Fruit fly (Drosophila melanogaster) Kc167 (cell line): ENCODE results near the gene gish.

Experiments
- Myc ChIP-seq: fragments of >200 bp; optimal IDR thresholded peaks from 2 replicates; lab custom pipeline; 2017; ENCODE audit warnings: missing external identifiers
- Sin3A ChIP-seq: fragments of >200 bp; optimal IDR thresholded peaks from 2 replicates; lab custom pipeline; 2018; ENCODE audit warnings: missing external identifiers
- h ChIP-seq: fragments of >200 bp; optimal IDR thresholded peaks from 3 replicates; lab custom pipeline; 2018; ENCODE audit warnings: missing external identifiers
- insv ChIP-seq: fragments of >200 bp; optimal IDR thresholded peaks from 3 replicates; lab custom pipeline; 2018; ENCODE audit warnings: missing external identifiers
- psq ChIP-seq: fragments of >200 bp; optimal IDR thresholded peaks from 2 replicates; lab custom pipeline; 2017; ENCODE audit warnings: missing external identifiers
- ttk ChIP-seq: sonication (Bioruptor generic); optimal IDR thresholded peaks from 2 replicates; lab custom pipeline; 2017; ENCODE audit warnings: missing external identifiers

The gish gene

dm6 chr3R:16241822-16242221 is 30.4 kb upstream of the gish start:
- TF ChIP-seq ttk: no peak
- no peak for TF ChIP-seq insv (lab: Kevin White, UChicago)
- no peak for TF ChIP-seq Myc (lab: Kevin White, UChicago)

- TF ChIP-seq insv (lab: Kevin White, UChicago) (no peak), h (no peak), ttk (no peak), Sin3A (lab: Kevin White, UChicago) (no peak), Myc (lab: Kevin White, UChicago) (no peak), psq (lab: Kevin White, UChicago) (no peak)
Observed at dm6 chr3R:16242461-16242934, 29.8 kb upstream of the gish start.

dm6 chr3R:16244241-16244977 is 27.8 kb upstream of the gish start:
- TF ChIP-seq h (no peak), ttk (no peak), Myc (lab: Kevin White, UChicago) (no peak), psq (lab: Kevin White, UChicago) (no peak), Sin3A (lab: Kevin White, UChicago) (no peak), insv (lab: Kevin White, UChicago) (no peak)

- TF ChIP-seq Myc (lab: Kevin White, UChicago) (no peak), ttk (no peak), Sin3A (lab: Kevin White, UChicago) (no peak), insv (lab: Kevin White, UChicago) (no peak), h (no peak), psq (lab: Kevin White, UChicago) (no peak)
Observed at dm6 chr3R:16245298-16246098, 26.8 kb upstream of the gish start.

dm6 chr3R:16247027-16247426 is 25.2 kb upstream of the gish start:
- TF ChIP-seq insv (lab: Kevin White, UChicago): no peak
- TF ChIP-seq Sin3A (lab: Kevin White, UChicago): no peak
- TF ChIP-seq ttk: no peak
- no peak for TF ChIP-seq Myc (lab: Kevin White, UChicago)
- TF ChIP-seq h: no peak
- TF ChIP-seq psq (lab: Kevin White, UChicago): no peak

- TF ChIP-seq ttk (no peak), Myc (lab: Kevin White, UChicago) (no peak), h (no peak), psq (lab: Kevin White, UChicago) (no peak), insv (lab: Kevin White, UChicago) (no peak), Sin3A (lab: Kevin White, UChicago) (no peak)
Observed at dm6 chr3R:16247609-16248499, 24.4 kb upstream of the gish start.

- TF ChIP-seq Sin3A (lab: Kevin White, UChicago) (no peak), Myc (lab: Kevin White, UChicago) (no peak), h (no peak), ttk (no peak), psq (lab: Kevin White, UChicago) (no peak), insv (lab: Kevin White, UChicago) (no peak)
Observed at dm6 chr3R:16248500-16249025, 23.7 kb upstream of the gish start.

- no peak for TF ChIP-seq psq (lab: Kevin White, UChicago)
- no peak for TF ChIP-seq ttk
- no peak for TF ChIP-seq Sin3A (lab: Kevin White, UChicago)
- no peak for TF ChIP-seq Myc (lab: Kevin White, UChicago)
- no peak for TF ChIP-seq insv (lab: Kevin White, UChicago)
- no peak for TF ChIP-seq h
Observed at dm6 chr3R:16249510-16249828, 22.8 kb upstream of the gish start.

- TF ChIP-seq ttk: no peak
- TF ChIP-seq psq (lab: Kevin White, UChicago): no peak
- TF ChIP-seq Sin3A (lab: Kevin White, UChicago): no peak
- no peak for TF ChIP-seq insv (lab: Kevin White, UChicago)
- TF ChIP-seq Myc (lab: Kevin White, UChicago): no peak
- TF ChIP-seq h: no peak
Observed at dm6 chr3R:16249829-16250814, 22.1 kb upstream of the gish start.

- no peak for TF ChIP-seq Sin3A (lab: Kevin White, UChicago)
- no peak for TF ChIP-seq h
- TF ChIP-seq psq (lab: Kevin White, UChicago): no peak
- TF ChIP-seq insv (lab: Kevin White, UChicago): no peak
- no peak for TF ChIP-seq ttk
- no peak for TF ChIP-seq Myc (lab: Kevin White, UChicago)
Observed at dm6 chr3R:16251270-16251925, 20.9 kb upstream of the gish start.
